Fruit fly (Drosophila melanogaster): ENCODE data around the gene Daao2.

dm6 chr2L:6826298-6826697 lies 23.5 kb downstream of the Daao2 start:
- TF ChIP-seq h (GFP tag; optimal IDR thresholded peaks at IDR 0.05) (no peak), Dfd (GFP tag; optimal IDR thresholded peaks at IDR 0.05) (no peak)

Data from whole organism, wandering third instar larva.